Fruit fly (Drosophila melanogaster): ENCODE measurements around the gene Mipp1.
A peak's percentile ranks its signal among the peaks of the same experiment; 100 is the strongest.

The Mipp1 gene

dm6 chr3L:16594922-16595518 lies 21.9 kb upstream of the Mipp1 start, which contains the start of the genes spd-2 and Apl (continued):
- no peak for TF ChIP-seq lov (optimal IDR thresholded peaks at IDR 0.05)
- no peak for TF ChIP-seq lov (GFP tag; IDR thresholded peaks at IDR 0.05)
- TF ChIP-seq tgo (GFP tag; IDR thresholded peaks at IDR 0.05) = no peak
- no peak for TF ChIP-seq CG17802 (tag; optimal IDR thresholded peaks at IDR 0.05)
- no peak for TF ChIP-seq nom (GFP tag; optimal IDR thresholded peaks at IDR 0.05)
- no peak for TF ChIP-seq Trl (optimal IDR thresholded peaks at IDR 0.05)
- TF ChIP-seq Trl (GFP tag; optimal IDR thresholded peaks at IDR 0.05) = no peak
- no peak for TF ChIP-seq CG11456 (GFP tag; IDR thresholded peaks at IDR 0.05)
- TF ChIP-seq Nf-YA (GFP tag; IDR thresholded peaks at IDR 0.05) = no peak
- no peak for TF ChIP-seq B-H1 (GFP tag; IDR thresholded peaks at IDR 0.05)
- TF ChIP-seq Dp (GFP tag; optimal IDR thresholded peaks at IDR 0.05) = peak; percentile 82
- no peak for TF ChIP-seq HmgD (GFP tag; optimal IDR thresholded peaks at IDR 0.05)
- TF ChIP-seq CG17186 (GFP tag; optimal IDR thresholded peaks at IDR 0.05) = peak; percentile 30
- no peak for TF ChIP-seq corto (GFP tag; optimal IDR thresholded peaks at IDR 0.05)
- TF ChIP-seq dan (GFP tag; IDR thresholded peaks at IDR 0.05) = no peak
- no peak for TF ChIP-seq CG8388 (GFP tag; optimal IDR thresholded peaks at IDR 0.05)
- no peak for TF ChIP-seq CG8924 (tag; optimal IDR thresholded peaks at IDR 0.05)
- TF ChIP-seq ranshi (GFP tag; IDR thresholded peaks at IDR 0.05) = no peak
- peak; percentile 54; the same call in 1 of the 3 replicates for TF ChIP-seq vnd (GFP tag; IDR thresholded peaks at IDR 0.05; ENCODE audit: partially characterized antibody)
- no peak for TF ChIP-seq dmrt11E (tag; optimal IDR thresholded peaks at IDR 0.05)
- TF ChIP-seq hkb (optimal IDR thresholded peaks at IDR 0.05) = no peak
- no peak for TF ChIP-seq hkb (GFP tag; IDR thresholded peaks at IDR 0.05)
- TF ChIP-seq p53 (GFP tag; optimal IDR thresholded peaks at IDR 0.05) = no peak
- TF ChIP-seq fd102C (GFP tag; optimal IDR thresholded peaks at IDR 0.05) = no peak
- TF ChIP-seq chif (GFP tag; optimal IDR thresholded peaks at IDR 0.05) = no peak
- peak; percentile 28 for TF ChIP-seq BEAF-32 (GFP tag; optimal IDR thresholded peaks at IDR 0.05)
- TF ChIP-seq caup (GFP tag; optimal IDR thresholded peaks at IDR 0.05; ENCODE audit: severe bottlenecking) = no peak
- TF ChIP-seq Poxn (GFP tag; IDR thresholded peaks at IDR 0.05) = no peak
- no peak for TF ChIP-seq B-H2 (GFP tag; optimal IDR thresholded peaks at IDR 0.05)
- TF ChIP-seq CG1832 (GFP tag; optimal IDR thresholded peaks at IDR 0.05) = no peak
- peak; percentile 61 for TF ChIP-seq CG16813 (GFP tag; IDR thresholded peaks at IDR 0.05; ENCODE audit: partially characterized antibody)
- no peak for TF ChIP-seq Rx (GFP tag; IDR thresholded peaks at IDR 0.05)
- no peak for TF ChIP-seq gfzf (GFP tag; optimal IDR thresholded peaks at IDR 0.05)
- peak; percentile 68 for TF ChIP-seq CTCF (GFP tag; optimal IDR thresholded peaks at IDR 0.05)
- no peak for TF ChIP-seq CG1603 (tag; optimal IDR thresholded peaks at IDR 0.05)
- no peak for TF ChIP-seq CG3065 (GFP tag; optimal IDR thresholded peaks at IDR 0.05)
- TF ChIP-seq Dref (GFP tag; IDR thresholded peaks at IDR 0.05) = peak; percentile 64
- no peak for TF ChIP-seq Mad (GFP tag; optimal IDR thresholded peaks at IDR 0.05)
- no peak for TF ChIP-seq CG4404 (GFP tag; IDR thresholded peaks at IDR 0.05)
- peak; percentile 68; the same call in 2 of the 3 replicates for TF ChIP-seq hb (GFP tag; IDR thresholded peaks at IDR 0.05; ENCODE audit: partially characterized antibody)
- no peak for TF ChIP-seq exex (tag; optimal IDR thresholded peaks at IDR 0.05)
- no peak for TF ChIP-seq CG18011 (GFP tag; optimal IDR thresholded peaks at IDR 0.05)
- no peak for TF ChIP-seq scrt (GFP tag; optimal IDR thresholded peaks at IDR 0.05)
- TF ChIP-seq CG13296 (GFP tag; optimal IDR thresholded peaks at IDR 0.05) = no peak
- TF ChIP-seq CG7839 (tag; optimal IDR thresholded peaks at IDR 0.05) = no peak
- no peak for TF ChIP-seq CG2202 (tag; optimal IDR thresholded peaks at IDR 0.05)
- TF ChIP-seq Blimp-1 (GFP tag; optimal IDR thresholded peaks at IDR 0.05) = no peak
- no peak for TF ChIP-seq CG12769 (tag; optimal IDR thresholded peaks at IDR 0.05)
- TF ChIP-seq CG9437 (GFP tag; optimal IDR thresholded peaks at IDR 0.05) = peak; percentile 81
- TF ChIP-seq Spps (tag; optimal IDR thresholded peaks at IDR 0.05) = no peak
- TF ChIP-seq croc (GFP tag; conservative IDR thresholded peaks at IDR 0.05) = no peak
